Fruit fly (Drosophila melanogaster): ENCODE measurements around the gene CG15646.

The CG15646 gene

DNA sequence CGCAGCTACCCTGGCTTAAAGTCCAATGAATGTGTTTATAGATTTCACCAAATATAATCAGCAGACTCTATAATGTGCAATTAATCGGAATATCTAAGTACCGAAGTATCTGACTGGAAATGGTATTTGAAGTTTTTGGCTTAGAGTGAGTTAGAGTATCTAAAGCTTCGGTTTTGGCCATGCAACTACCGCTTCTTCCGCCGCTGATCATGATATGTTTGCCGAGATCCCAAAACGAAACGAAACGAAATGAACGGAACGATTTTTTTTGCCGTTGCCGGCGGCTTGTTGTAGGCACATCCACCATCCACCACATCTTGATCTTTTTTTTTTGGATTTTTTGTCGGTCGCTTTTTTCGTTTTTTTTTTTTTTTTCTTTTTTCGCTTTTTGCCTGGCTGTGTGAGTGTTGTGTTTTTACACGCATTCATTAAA, 47.8 kb downstream of the CG15646 start (continued):
- no peak for TF ChIP-seq twi (tag; optimal IDR thresholded peaks at IDR 0.05)
- TF ChIP-seq Dad (GFP tag; optimal IDR thresholded peaks at IDR 0.05), result peak; percentile 70
- peak; percentile 82 for TF ChIP-seq CG31441 (GFP tag; IDR thresholded peaks at IDR 0.05)
- TF ChIP-seq hb (GFP tag; IDR thresholded peaks at IDR 0.05; ENCODE audit: partially characterized antibody), result no peak
- peak; percentile 8 for TF ChIP-seq CG3065 (GFP tag; optimal IDR thresholded peaks at IDR 0.05)
- no peak for TF ChIP-seq nerfin-2 (GFP tag; IDR thresholded peaks at IDR 0.05; ENCODE audit: partially characterized antibody)
- peak; percentile 70; the same call in 2 of the 3 replicates for TF ChIP-seq croc (GFP tag; conservative IDR thresholded peaks at IDR 0.05)
- TF ChIP-seq Six4 (GFP tag; optimal IDR thresholded peaks at IDR 0.05), result peak; percentile 57
- TF ChIP-seq CG12299 (tag; optimal IDR thresholded peaks at IDR 0.05), result no peak
- TF ChIP-seq ewg (GFP tag; optimal IDR thresholded peaks at IDR 0.05), result peak; percentile 61
- peak; percentile 76 for TF ChIP-seq Oli (tag; optimal IDR thresholded peaks at IDR 0.05)
- TF ChIP-seq sisA (GFP tag; IDR thresholded peaks at IDR 0.05), result peak; percentile 90
- TF ChIP-seq CG5245 (GFP tag; optimal IDR thresholded peaks at IDR 0.05), result peak; percentile 57
- peak; percentile 55 for TF ChIP-seq ems (GFP tag; optimal IDR thresholded peaks at IDR 0.05)
- TF ChIP-seq crp (GFP tag; optimal IDR thresholded peaks at IDR 0.05), result no peak
- no peak for TF ChIP-seq z (GFP tag; IDR thresholded peaks at IDR 0.05)
- peak; percentile 91 for TF ChIP-seq CG11456 (GFP tag; IDR thresholded peaks at IDR 0.05)
- TF ChIP-seq CG12391 (tag; optimal IDR thresholded peaks at IDR 0.05), result peak; percentile 62
- peak; percentile 58; the same call in 1 of the 2 replicates for TF ChIP-seq dimm (GFP tag; IDR thresholded peaks at IDR 0.05)
- TF ChIP-seq CG18262 (tag; optimal IDR thresholded peaks at IDR 0.05), result peak; percentile 66
- TF ChIP-seq Atf-2 (GFP tag; optimal IDR thresholded peaks at IDR 0.05), result peak; percentile 42
- TF ChIP-seq CG11723 (GFP tag; optimal IDR thresholded peaks at IDR 0.05), result peak; percentile 45
- TF ChIP-seq CG15479 (GFP tag; optimal IDR thresholded peaks at IDR 0.05), result no peak
- no peak for TF ChIP-seq ash1 (GFP tag; optimal IDR thresholded peaks at IDR 0.05)
- TF ChIP-seq chm (GFP tag; IDR thresholded peaks at IDR 0.05), result 0 out of 2 replicates have a peak, but pooled peaks have one; percentile 50
- TF ChIP-seq CG42726 (GFP tag; IDR thresholded peaks at IDR 0.05; ENCODE audit: partially characterized antibody), result no peak
- TF ChIP-seq tgo (GFP tag; IDR thresholded peaks at IDR 0.05), result peak; percentile 87
- peak; percentile 8 for TF ChIP-seq CG31388 (GFP tag; optimal IDR thresholded peaks at IDR 0.05)
- peak; percentile 51 for TF ChIP-seq CG9727 (GFP tag; optimal IDR thresholded peaks at IDR 0.05)
- TF ChIP-seq Dp (GFP tag; optimal IDR thresholded peaks at IDR 0.05), result no peak
- no peak for TF ChIP-seq hth (optimal IDR thresholded peaks at IDR 0.05)
- TF ChIP-seq CG10209 (GFP tag; optimal IDR thresholded peaks at IDR 0.05), result peak; percentile 60
- TF ChIP-seq Bteb2 (GFP tag; optimal IDR thresholded peaks at IDR 0.05), result peak; percentile 30
- TF ChIP-seq CG11398 (GFP tag; optimal IDR thresholded peaks at IDR 0.05), result peak; percentile 42
- TF ChIP-seq CG15514 (GFP tag; optimal IDR thresholded peaks at IDR 0.05), result peak; percentile 54
- TF ChIP-seq grn (GFP tag; optimal IDR thresholded peaks at IDR 0.05), result peak; percentile 58
- TF ChIP-seq CG15601 (tag; optimal IDR thresholded peaks at IDR 0.05), result peak; percentile 33
- peak; percentile 67 for TF ChIP-seq cato (GFP tag; optimal IDR thresholded peaks at IDR 0.05; ENCODE audit: borderline replicate concordance)
- TF ChIP-seq CG17829 (tag; optimal IDR thresholded peaks at IDR 0.05), result peak; percentile 51
- peak; percentile 66 for TF ChIP-seq Ravus (GFP tag; IDR thresholded peaks at IDR 0.05)
- no peak for TF ChIP-seq CG12236 (GFP tag; optimal IDR thresholded peaks at IDR 0.05)
- no peak; the same call in 1 of the 2 replicates for TF ChIP-seq ham (GFP tag; IDR thresholded peaks at IDR 0.05)
- TF ChIP-seq dan (GFP tag; IDR thresholded peaks at IDR 0.05), result no peak
- TF ChIP-seq btn (GFP tag; optimal IDR thresholded peaks at IDR 0.05), result peak; percentile 68
- TF ChIP-seq br (optimal IDR thresholded peaks at IDR 0.05), result no peak
- TF ChIP-seq Neu2 (GFP tag; optimal IDR thresholded peaks at IDR 0.05; ENCODE audit: borderline replicate concordance), result no peak
- peak; percentile 93 for TF ChIP-seq slbo (GFP tag; IDR thresholded peaks at IDR 0.05)
- peak; percentile 45 for TF ChIP-seq CG15011 (GFP tag; optimal IDR thresholded peaks at IDR 0.05)
- TF ChIP-seq so (GFP tag; IDR thresholded peaks at IDR 0.05), result peak; percentile 85
- peak; percentile 73 for TF ChIP-seq CG2712 (tag; optimal IDR thresholded peaks at IDR 0.05)
- peak; percentile 69 for TF ChIP-seq CG10147 (GFP tag; optimal IDR thresholded peaks at IDR 0.05)

Data from whole organism, embryonic.